Worm (Caenorhabditis elegans) whole organism, late embryonic: ENCODE results near the gene irld-48.

Source experiments
- C08G9.2 ChIP-seq: sonication (generic microtip); optimal IDR thresholded peaks from 2 replicates; lab custom pipeline; 2016; ENCODE audit warnings: mild to moderate bottlenecking, missing genetic modification characterization, moderate library complexity, missing compliant biosample characterization
- K02D7.2 ChIP-seq: sonication (generic microtip); optimal IDR thresholded peaks from 2 replicates; lab custom pipeline; 2017; ENCODE audit warnings: mild to moderate bottlenecking, missing genetic modification characterization, missing compliant biosample characterization
- T23F11.4 ChIP-seq: fragments of 200-800 bp; sonication (Bioruptor generic); optimal IDR thresholded peaks from 2 replicates; lab custom pipeline; 2018; ENCODE audit warnings: mild to moderate bottlenecking, missing genetic modification characterization, missing compliant biosample characterization
- Y22D7AL.16 ChIP-seq: sonication (generic microtip); optimal IDR thresholded peaks from 2 replicates; lab custom pipeline; 2016; ENCODE audit warnings: missing genetic modification characterization, missing compliant biosample characterization
- ahr-1 ChIP-seq: sonication (generic microtip); optimal IDR thresholded peaks from 2 replicates; lab custom pipeline; 2016; ENCODE audit warnings: missing genetic modification characterization, missing compliant biosample characterization
- ama-1 ChIP-seq: fragments of 150-350 bp; optimal IDR thresholded peaks from 2 replicates; lab custom pipeline; 2014
- ceh-14 ChIP-seq: sonication (generic microtip); optimal IDR thresholded peaks from 2 replicates; lab custom pipeline; 2016; ENCODE audit warnings: missing genotype, missing genetic modification characterization, missing compliant biosample characterization
- ceh-19 ChIP-seq: fragments of 200-800 bp; sonication (Bioruptor generic); optimal IDR thresholded peaks from 2 replicates; lab custom pipeline; 2018; ENCODE audit warnings: mild to moderate bottlenecking, missing genetic modification characterization, missing compliant biosample characterization
- ceh-24 ChIP-seq: sonication (generic microtip); optimal IDR thresholded peaks from 2 replicates; lab custom pipeline; 2016; ENCODE audit warnings: mild to moderate bottlenecking, missing genetic modification characterization, missing compliant biosample characterization
- ceh-34 ChIP-seq: sonication (generic microtip); optimal IDR thresholded peaks from 2 replicates; lab custom pipeline; 2016; ENCODE audit warnings: mild to moderate bottlenecking, missing genetic modification characterization, missing compliant biosample characterization
- ceh-45 ChIP-seq: fragments of 200-800 bp; sonication (Bioruptor generic); IDR thresholded peaks from 2 replicates; pipeline ENCODE4 v1.3.6; 2022; ENCODE audit warnings: missing genetic modification reagents, missing genetic modification characterization, missing compliant biosample characterization
- dve-1 ChIP-seq: sonication (generic microtip); optimal IDR thresholded peaks from 2 replicates; lab custom pipeline; 2017; ENCODE audit warnings: antibody characterized with exemption, mild to moderate bottlenecking, missing genetic modification characterization, missing compliant biosample characterization
- elt-2 ChIP-seq: sonication (generic microtip); optimal IDR thresholded peaks from 2 replicates; lab custom pipeline; 2016; ENCODE audit warnings: missing genetic modification reagents, missing genetic modification characterization, missing compliant biosample characterization
- elt-4 ChIP-seq: sonication (generic microtip); optimal IDR thresholded peaks from 2 replicates; lab custom pipeline; 2016; ENCODE audit warnings: missing genetic modification characterization, missing compliant biosample characterization
- eyg-1 ChIP-seq: sonication (generic microtip); optimal IDR thresholded peaks from 2 replicates; lab custom pipeline; 2016; ENCODE audit warnings: missing genotype, missing genetic modification characterization, missing compliant biosample characterization
- fax-1 ChIP-seq: sonication (generic microtip); optimal IDR thresholded peaks from 2 replicates; lab custom pipeline; 2016; ENCODE audit warnings: missing genotype, missing genetic modification characterization, missing compliant biosample characterization
- fkh-10 ChIP-seq: fragments of 150-350 bp; optimal IDR thresholded peaks from 2 replicates; lab custom pipeline; 2014; ENCODE audit warnings: missing biosample characterization, missing genetic modification reagents, missing genetic modification characterization
- fkh-6 ChIP-seq: sonication (generic microtip); optimal IDR thresholded peaks from 2 replicates; lab custom pipeline; 2016; ENCODE audit warnings: missing genetic modification characterization, missing compliant biosample characterization
- hlh-13 ChIP-seq: fragments of 200-800 bp; sonication (Bioruptor generic); optimal IDR thresholded peaks from 2 replicates; lab custom pipeline; 2018; ENCODE audit warnings: mild to moderate bottlenecking, missing genetic modification characterization, missing compliant biosample characterization
- hlh-30 ChIP-seq: sonication (generic microtip); optimal IDR thresholded peaks from 2 replicates; lab custom pipeline; 2017; ENCODE audit warnings: antibody characterized with exemption, missing genetic modification characterization, missing compliant biosample characterization; ENCODE audit not compliant: insufficient read depth
- hlh-8 ChIP-seq: sonication (generic microtip); optimal IDR thresholded peaks from 2 replicates; lab custom pipeline; 2016; ENCODE audit warnings: missing genotype, missing genetic modification characterization, missing compliant biosample characterization
- lim-6 ChIP-seq: sonication (generic microtip); optimal IDR thresholded peaks from 2 replicates; lab custom pipeline; 2016; ENCODE audit warnings: missing genetic modification characterization, missing compliant biosample characterization
- madf-2 ChIP-seq: sonication (generic microtip); optimal IDR thresholded peaks from 2 replicates; lab custom pipeline; 2017; ENCODE audit warnings: missing genetic modification characterization, missing compliant biosample characterization
- nfya-1 ChIP-seq: sonication (generic microtip); optimal IDR thresholded peaks from 2 replicates; lab custom pipeline; 2017; ENCODE audit warnings: missing genetic modification characterization, mild to moderate bottlenecking, missing compliant biosample characterization, antibody characterized with exemption, moderate library complexity
- nhr-11 ChIP-seq: fragments of 150-350 bp; optimal IDR thresholded peaks from 2 replicates; lab custom pipeline; 2014; ENCODE audit warnings: missing biosample characterization, missing genetic modification characterization
- nhr-232 ChIP-seq: sonication (generic microtip); optimal IDR thresholded peaks from 2 replicates; lab custom pipeline; 2016; ENCODE audit warnings: missing genetic modification characterization, missing compliant biosample characterization
- npax-4 ChIP-seq: sonication (generic microtip); optimal IDR thresholded peaks from 2 replicates; lab custom pipeline; 2016; ENCODE audit warnings: missing genetic modification characterization, missing compliant biosample characterization
- odd-2 ChIP-seq: sonication (generic microtip); optimal IDR thresholded peaks from 2 replicates; lab custom pipeline; 2017; ENCODE audit warnings: antibody characterized with exemption, mild to moderate bottlenecking, missing genetic modification characterization, missing compliant biosample characterization
- pat-9 ChIP-seq: fragments of 200-800 bp; sonication (Bioruptor generic); optimal IDR thresholded peaks from 2 replicates; lab custom pipeline; 2018; ENCODE audit warnings: mild to moderate bottlenecking, missing genetic modification characterization, moderate library complexity, missing compliant biosample characterization
- pha-4 ChIP-seq: fragments of 150-350 bp; optimal IDR thresholded peaks from 2 replicates; lab custom pipeline; 2018; ENCODE audit warnings: missing biosample characterization, missing genetic modification reagents, missing genetic modification characterization
- ref-2 ChIP-seq: sonication (generic microtip); optimal IDR thresholded peaks from 2 replicates; lab custom pipeline; 2016; ENCODE audit warnings: missing genetic modification characterization, missing compliant biosample characterization
- sdc-2 ChIP-seq: sonication (generic microtip); optimal IDR thresholded peaks from 2 replicates; lab custom pipeline; 2016; ENCODE audit warnings: missing genotype, missing genetic modification characterization, missing compliant biosample characterization
- sox-2 ChIP-seq: fragments of 200-800 bp; sonication (Bioruptor generic); IDR thresholded peaks from 2 replicates; pipeline ENCODE4 v1.3.6; 2022; ENCODE audit warnings: missing genetic modification reagents, missing genetic modification characterization, missing compliant biosample characterization
- sox-4 ChIP-seq: sonication (generic microtip); optimal IDR thresholded peaks from 2 replicates; lab custom pipeline; 2017; ENCODE audit warnings: mild to moderate bottlenecking, missing genetic modification characterization, inconsistent platforms, missing compliant biosample characterization
- syd-9 ChIP-seq: sonication (generic microtip); optimal IDR thresholded peaks from 2 replicates; lab custom pipeline; 2016; ENCODE audit warnings: mild to moderate bottlenecking, missing genetic modification characterization, moderate library complexity, missing compliant biosample characterization
- tbx-2 ChIP-seq: sonication (generic microtip); optimal IDR thresholded peaks from 2 replicates; lab custom pipeline; 2016; ENCODE audit warnings: missing genetic modification characterization, missing compliant biosample characterization
- tbx-7 ChIP-seq: sonication (generic microtip); optimal IDR thresholded peaks from 2 replicates; lab custom pipeline; 2016; ENCODE audit warnings: missing genotype, missing genetic modification characterization, missing compliant biosample characterization
- ttx-3 ChIP-seq: sonication (generic microtip); optimal IDR thresholded peaks from 2 replicates; lab custom pipeline; 2016; ENCODE audit warnings: missing genetic modification reagents, missing genetic modification characterization, missing compliant biosample characterization
- unc-3 ChIP-seq, 2 experiments: fragments of 200-800 bp in 1 of 2; sonication (Bioruptor generic) in 1 of 2; sonication (generic microtip) in 1 of 2; conservative IDR thresholded peaks in 1 of 2; optimal IDR thresholded peaks in 1 of 2; 2 replicates each; pipeline versions ENCODE4 v1.3.6 to Lab custom; 2016 to 2022; ENCODE audit warnings: missing compliant biosample characterization in 2 of 2, missing genetic modification characterization in 2 of 2, missing genetic modification reagents in 1 of 2
- unc-55 ChIP-seq: sonication (generic microtip); optimal IDR thresholded peaks from 2 replicates; lab custom pipeline; 2017; ENCODE audit warnings: missing biosample characterization, missing genetic modification reagents, missing genetic modification characterization
- unc-86 ChIP-seq: sonication (generic microtip); optimal IDR thresholded peaks from 2 replicates; lab custom pipeline; 2016; ENCODE audit warnings: missing genetic modification characterization, missing compliant biosample characterization
- zip-5 ChIP-seq: sonication (generic microtip); optimal IDR thresholded peaks from 2 replicates; lab custom pipeline; 2016; ENCODE audit warnings: missing genetic modification characterization, missing compliant biosample characterization
- ztf-16 ChIP-seq: sonication (generic microtip); optimal IDR thresholded peaks from 2 replicates; lab custom pipeline; 2017; ENCODE audit warnings: missing genetic modification characterization, missing compliant biosample characterization

The irld-48 gene

ce11 chrII:2921860-2922259 lies 34.0 kb upstream of the irld-48 start:
- TF ChIP-seq ceh-24 (no peak), eyg-1 (no peak), tbx-7 (no peak), ref-2 (tag; lab: Kevin White, UChicago) (no peak), hlh-13 (GFP tag; lab: Kevin White, UChicago) (no peak), nfya-1 (tag; lab: Kevin White, UChicago) (no peak), C08G9.2 (no peak), elt-2 (no peak), unc-86 (no peak), ttx-3 (tag; lab: Kevin White, UChicago) (no peak), pat-9 (tag; lab: Kevin White, UChicago) (no peak), ama-1 (lab: Kevin White, UChicago) (no peak), K02D7.2 (tag; lab: Kevin White, UChicago) (no peak), fkh-10 (GFP tag; lab: Kevin White, UChicago) (no peak), fkh-6 (tag; lab: Kevin White, UChicago) (no peak), dve-1 (no peak), tbx-2 (tag; lab: Kevin White, UChicago) (no peak)

ce11 chrII:2922359-2922758 lies 33.5 kb upstream of the irld-48 start:
- TF ChIP-seq elt-4 (tag; lab: Kevin White, UChicago), result no peak
- TF ChIP-seq sox-2 (GFP tag; lab: Robert Waterston, UW), result no peak
- TF ChIP-seq hlh-30 (tag; lab: Kevin White, UChicago), result no peak
- no peak for TF ChIP-seq nhr-232
- TF ChIP-seq C08G9.2, result no peak
- TF ChIP-seq nfya-1 (tag; lab: Kevin White, UChicago), result no peak
- no peak for TF ChIP-seq unc-55 (GFP tag; lab: Kevin White, UChicago)
- TF ChIP-seq npax-4, result no peak
- no peak for TF ChIP-seq odd-2 (tag; lab: Kevin White, UChicago)
- TF ChIP-seq fkh-6 (tag; lab: Kevin White, UChicago), result no peak
- TF ChIP-seq ref-2 (tag; lab: Kevin White, UChicago), result no peak
- no peak for TF ChIP-seq ttx-3 (tag; lab: Kevin White, UChicago)
- TF ChIP-seq ceh-19 (GFP tag; lab: Kevin White, UChicago), result no peak
- TF ChIP-seq eyg-1, result no peak
- TF ChIP-seq ceh-14 (tag; lab: Kevin White, UChicago), result no peak
- no peak for TF ChIP-seq syd-9 (tag; lab: Kevin White, UChicago)
- no peak for TF ChIP-seq sox-4
- no peak for TF ChIP-seq ama-1 (lab: Kevin White, UChicago)

- no peak for TF ChIP-seq unc-86
- no peak for TF ChIP-seq hlh-8
- TF ChIP-seq fkh-10 (GFP tag; lab: Kevin White, UChicago), result no peak
- no peak for TF ChIP-seq T23F11.4
- no peak for TF ChIP-seq ceh-34 (tag; lab: Kevin White, UChicago)
- TF ChIP-seq ceh-45, result no peak
- no peak for TF ChIP-seq sdc-2 (tag; lab: Kevin White, UChicago)
- no peak for TF ChIP-seq nfya-1 (tag; lab: Kevin White, UChicago)
- no peak for TF ChIP-seq ztf-16 (tag; lab: Kevin White, UChicago)
- TF ChIP-seq zip-5, result no peak
- no peak for TF ChIP-seq Y22D7AL.16
- no peak for TF ChIP-seq nhr-11 (tag; lab: Kevin White, UChicago)
- no peak for TF ChIP-seq madf-2 (tag; lab: Kevin White, UChicago)
- TF ChIP-seq fax-1 (tag; lab: Kevin White, UChicago), result no peak
- TF ChIP-seq unc-3 (GFP tag; conservative IDR thresholded peaks at IDR 0.05; lab: Robert Waterston, UW), result no peak
- no peak for TF ChIP-seq unc-3 (tag; optimal IDR thresholded peaks at IDR 0.05; lab: Kevin White, UChicago)
- TF ChIP-seq lim-6 (tag; lab: Kevin White, UChicago), result no peak
- no peak for TF ChIP-seq pha-4 (tag; lab: Kevin White, UChicago)
- TF ChIP-seq ahr-1 (tag; lab: Kevin White, UChicago), result no peak
- no peak for TF ChIP-seq tbx-2 (tag; lab: Kevin White, UChicago)
- no peak for TF ChIP-seq ceh-19 (GFP tag; lab: Kevin White, UChicago)
These were observed 33.1 kb upstream of the irld-48 start for ce11 chrII:2922782-2923181.
